Fruit fly (Drosophila melanogaster): ENCODE measurements around the gene alpha-Est6.

Gene alpha-Est6

dm6 chr3R:7506314-7506988, 22.1 kb downstream of the alpha-Est6 start (continued):
- TF ChIP-seq Kr (GFP tag; optimal IDR thresholded peaks at IDR 0.05) (no peak), chn (GFP tag; optimal IDR thresholded peaks at IDR 0.05) (peak; percentile 23), HLH3B (GFP tag; IDR thresholded peaks at IDR 0.05) (peak; percentile 57), hkb (optimal IDR thresholded peaks at IDR 0.05) (no peak), hkb (GFP tag; IDR thresholded peaks at IDR 0.05) (peak; percentile 64), so (GFP tag; IDR thresholded peaks at IDR 0.05) (peak; percentile 69; the same call in 2 of the 3 replicates), ind (GFP tag; optimal IDR thresholded peaks at IDR 0.05) (peak; percentile 84), cas (GFP tag; IDR thresholded peaks at IDR 0.05) (peak; percentile 76), peb (GFP tag; IDR thresholded peaks at IDR 0.05) (peak; percentile 36; the same call in 1 of the 2 replicates), E2f2 (GFP tag; IDR thresholded peaks at IDR 0.05) (peak; percentile 60), sna (GFP tag; IDR thresholded peaks at IDR 0.05; ENCODE audit: partially characterized antibody) (no peak), CG12155 (GFP tag; optimal IDR thresholded peaks at IDR 0.05) (peak; percentile 88), slou (GFP tag; optimal IDR thresholded peaks at IDR 0.05) (peak; percentile 44), abd-A (tag; optimal IDR thresholded peaks at IDR 0.05) (peak; percentile 59), scrt (GFP tag; optimal IDR thresholded peaks at IDR 0.05) (peak; percentile 85), da (GFP tag; optimal IDR thresholded peaks at IDR 0.05) (no peak), B-H1 (GFP tag; IDR thresholded peaks at IDR 0.05) (peak; percentile 50; the same call in 2 of the 3 replicates), MESR4 (GFP tag; optimal IDR thresholded peaks at IDR 0.05) (no peak), CG4730 (GFP tag; IDR thresholded peaks at IDR 0.05) (peak; percentile 62), chm (GFP tag; IDR thresholded peaks at IDR 0.05) (no peak), CG11247 (GFP tag; IDR thresholded peaks at IDR 0.05) (peak; percentile 88), CG18764 (GFP tag; optimal IDR thresholded peaks at IDR 0.05) (peak; percentile 16), grn (GFP tag; optimal IDR thresholded peaks at IDR 0.05) (peak; percentile 23), h (optimal IDR thresholded peaks at IDR 0.05) (no peak), ato (GFP tag; IDR thresholded peaks at IDR 0.05; ENCODE audit: partially characterized antibody) (no peak), gsb-n (tag; optimal IDR thresholded peaks at IDR 0.05) (no peak), Nf-YB (GFP tag; optimal IDR thresholded peaks at IDR 0.05) (peak; percentile 58), mirr (GFP tag; optimal IDR thresholded peaks at IDR 0.05) (peak; percentile 56), Opbp (GFP tag; IDR thresholded peaks at IDR 0.05; ENCODE audit: partially characterized antibody) (no peak), fd96Cb (tag; optimal IDR thresholded peaks at IDR 0.05) (peak; percentile 30), CG8765 (GFP tag; IDR thresholded peaks at IDR 0.05) (peak; percentile 34; the same call in 1 of the 2 replicates), hb (GFP tag; IDR thresholded peaks at IDR 0.05; ENCODE audit: partially characterized antibody) (no peak), CG43689 (GFP tag; IDR thresholded peaks at IDR 0.05) (peak; percentile 66), CG17385 (GFP tag; optimal IDR thresholded peaks at IDR 0.05) (peak; percentile 77), gfzf (GFP tag; optimal IDR thresholded peaks at IDR 0.05) (no peak), Atf6 (GFP tag; IDR thresholded peaks at IDR 0.05) (peak; percentile 94), CG12769 (tag; optimal IDR thresholded peaks at IDR 0.05) (peak; percentile 97), CG1647 (GFP tag; optimal IDR thresholded peaks at IDR 0.05) (peak; percentile 64), CG4707 (GFP tag; optimal IDR thresholded peaks at IDR 0.05) (no peak), Xrp1 (GFP tag; IDR thresholded peaks at IDR 0.05) (peak; percentile 58), sim (GFP tag; IDR thresholded peaks at IDR 0.05) (no peak), CG3163 (GFP tag; optimal IDR thresholded peaks at IDR 0.05) (peak; percentile 56), mam (GFP tag; optimal IDR thresholded peaks at IDR 0.05) (peak; percentile 93), CG2712 (tag; optimal IDR thresholded peaks at IDR 0.05) (peak; percentile 55), gcm2 (GFP tag; optimal IDR thresholded peaks at IDR 0.05) (peak; percentile 39), dpn (GFP tag; optimal IDR thresholded peaks at IDR 0.05) (peak; percentile 83 to 89), E2f1 (GFP tag; IDR thresholded peaks at IDR 0.05) (peak; percentile 69), lola (GFP tag; optimal IDR thresholded peaks at IDR 0.05) (no peak), tin (GFP tag; optimal IDR thresholded peaks at IDR 0.05) (peak; percentile 52), zf30C (GFP tag; optimal IDR thresholded peaks at IDR 0.05) (no peak), kni (GFP tag; optimal IDR thresholded peaks at IDR 0.05) (no peak)
